Worm (Caenorhabditis elegans) whole organism, L4 larva: ENCODE measurements around the gene R05F9.11.

Source experiments
- R02D3.7 ChIP-seq: fragments of 150-350 bp; sonication (generic microtip); optimal IDR thresholded peaks from 3 replicates; lab custom pipeline; 2014; ENCODE audit warnings: missing biosample characterization, missing genetic modification characterization
- daf-12 ChIP-seq: fragments of 150-350 bp; optimal IDR thresholded peaks from 2 replicates; lab custom pipeline; 2014; ENCODE audit warnings: missing biosample characterization, missing genetic modification reagents, missing genetic modification characterization
- fos-1 ChIP-seq: fragments of 150-350 bp; optimal IDR thresholded peaks from 2 replicates; lab custom pipeline; 2014; ENCODE audit warnings: missing biosample characterization, missing genetic modification characterization
- lin-13 ChIP-seq: fragments of 150-350 bp; optimal IDR thresholded peaks from 2 replicates; lab custom pipeline; 2014; ENCODE audit warnings: missing biosample characterization, missing genetic modification reagents, missing genetic modification characterization
- nhr-11 ChIP-seq: fragments of 150-350 bp; optimal IDR thresholded peaks from 2 replicates; lab custom pipeline; 2014; ENCODE audit warnings: missing biosample characterization, missing genetic modification characterization
- nhr-77 ChIP-seq: fragments of 150-350 bp; optimal IDR thresholded peaks from 2 replicates; lab custom pipeline; 2014; ENCODE audit warnings: missing biosample characterization, missing genetic modification characterization

- no peak for TF ChIP-seq daf-12
- no peak for TF ChIP-seq R02D3.7 (tag; lab: Kevin White, UChicago)
- TF ChIP-seq nhr-11 (tag; lab: Kevin White, UChicago) = no peak
- TF ChIP-seq fos-1 (tag; lab: Kevin White, UChicago) = no peak
- no peak for TF ChIP-seq lin-13 (GFP tag; lab: Kevin White, UChicago)
- no peak for TF ChIP-seq nhr-77
Measured at ce11 chrII:4879629-4880028, 34.4 kb downstream of the R05F9.11 start, which contains the start of gene gst-6.
